Fruit fly (Drosophila melanogaster): ENCODE results near the gene CG31908.

Gene CG31908

dm6 chr2L:7025247-7025646, 1.9 kb downstream of the CG31908 start:
- TF ChIP-seq rn (GFP tag; IDR thresholded peaks at IDR 0.05), result no peak
- TF ChIP-seq D1 (tag; optimal IDR thresholded peaks at IDR 0.05), result no peak
- TF ChIP-seq CG14655 (GFP tag; optimal IDR thresholded peaks at IDR 0.05), result no peak
- TF ChIP-seq CG17806 (tag; optimal IDR thresholded peaks at IDR 0.05), result no peak
- no peak for TF ChIP-seq Ets98B (GFP tag; IDR thresholded peaks at IDR 0.05)
- TF ChIP-seq gl (tag; optimal IDR thresholded peaks at IDR 0.05), result no peak
- no peak for TF ChIP-seq CG10348 (GFP tag; IDR thresholded peaks at IDR 0.05)
- no peak for TF ChIP-seq Pif1B (GFP tag; optimal IDR thresholded peaks at IDR 0.05)
- TF ChIP-seq Pif1A (GFP tag; optimal IDR thresholded peaks at IDR 0.05), result no peak
- no peak for TF ChIP-seq CG8301 (tag; optimal IDR thresholded peaks at IDR 0.05)
- no peak for TF ChIP-seq CG8159 (tag; optimal IDR thresholded peaks at IDR 0.05)
- TF ChIP-seq CG13204 (GFP tag; optimal IDR thresholded peaks at IDR 0.05), result no peak
- no peak for TF ChIP-seq Snoo (tag; optimal IDR thresholded peaks at IDR 0.05)

- TF ChIP-seq CG12605 (GFP tag; IDR thresholded peaks at IDR 0.05) (peak; percentile 56), CG17806 (tag; optimal IDR thresholded peaks at IDR 0.05) (peak; percentile 3), CG34367 (tag; optimal IDR thresholded peaks at IDR 0.05) (peak; percentile 52), CG32121 (GFP tag; IDR thresholded peaks at IDR 0.05) (peak; percentile 19; the same call in 1 of the 2 replicates), Ets98B (GFP tag; IDR thresholded peaks at IDR 0.05) (peak; percentile 40), fd96Ca (GFP tag; IDR thresholded peaks at IDR 0.05) (no peak), rn (GFP tag; IDR thresholded peaks at IDR 0.05) (no peak), CG4496 (GFP tag; IDR thresholded peaks at IDR 0.05) (peak; percentile 61; the same call in 1 of the 3 replicates), D1 (tag; optimal IDR thresholded peaks at IDR 0.05) (no peak), gl (tag; optimal IDR thresholded peaks at IDR 0.05) (no peak), CG15710 (tag; optimal IDR thresholded peaks at IDR 0.05) (peak; percentile 44), Pif1A (GFP tag; optimal IDR thresholded peaks at IDR 0.05) (peak; percentile 73), CG8159 (tag; optimal IDR thresholded peaks at IDR 0.05) (no peak), CG14655 (GFP tag; optimal IDR thresholded peaks at IDR 0.05) (no peak), CG10348 (GFP tag; IDR thresholded peaks at IDR 0.05) (no peak), EcR (GFP tag; optimal IDR thresholded peaks at IDR 0.05) (peak; percentile 60), Pif1B (GFP tag; optimal IDR thresholded peaks at IDR 0.05) (peak; percentile 72), Snoo (tag; optimal IDR thresholded peaks at IDR 0.05) (peak; percentile 81), CG13204 (GFP tag; optimal IDR thresholded peaks at IDR 0.05) (no peak), CG9948 (tag; optimal IDR thresholded peaks at IDR 0.05) (peak; percentile 30), CG8301 (tag; optimal IDR thresholded peaks at IDR 0.05) (no peak)
Observed at dm6 chr2L:7023614-7024259, 3.5 kb downstream of the CG31908 start, which contains the start of gene Gart. Gene Gart, minus strand, starts transcription at chr2L:7023898.

dm6 chr2L:7021382-7021781, 5.8 kb downstream of the CG31908 start, which contains the start of gene Pcp:
Gene Pcp, plus strand, starts transcription at chr2L:7021682.
- no peak for TF ChIP-seq Pif1A (GFP tag; optimal IDR thresholded peaks at IDR 0.05)
- no peak for TF ChIP-seq CG34367 (tag; optimal IDR thresholded peaks at IDR 0.05)
- no peak for TF ChIP-seq rn (GFP tag; IDR thresholded peaks at IDR 0.05)
- TF ChIP-seq CG4496 (GFP tag; IDR thresholded peaks at IDR 0.05), result no peak
- no peak for TF ChIP-seq CG14655 (GFP tag; optimal IDR thresholded peaks at IDR 0.05)
- no peak for TF ChIP-seq fd96Ca (GFP tag; IDR thresholded peaks at IDR 0.05)
- TF ChIP-seq gl (tag; optimal IDR thresholded peaks at IDR 0.05), result no peak
- TF ChIP-seq CG12605 (GFP tag; IDR thresholded peaks at IDR 0.05), result no peak
- TF ChIP-seq CG32121 (GFP tag; IDR thresholded peaks at IDR 0.05), result no peak
- no peak for TF ChIP-seq Snoo (tag; optimal IDR thresholded peaks at IDR 0.05)
- TF ChIP-seq D1 (tag; optimal IDR thresholded peaks at IDR 0.05), result no peak
- no peak for TF ChIP-seq EcR (GFP tag; optimal IDR thresholded peaks at IDR 0.05)
- no peak for TF ChIP-seq CG8159 (tag; optimal IDR thresholded peaks at IDR 0.05)
- no peak for TF ChIP-seq Ets98B (GFP tag; IDR thresholded peaks at IDR 0.05)
- no peak for TF ChIP-seq CG9948 (tag; optimal IDR thresholded peaks at IDR 0.05)
- no peak for TF ChIP-seq CG10348 (GFP tag; IDR thresholded peaks at IDR 0.05)
- no peak for TF ChIP-seq CG8301 (tag; optimal IDR thresholded peaks at IDR 0.05)

- TF ChIP-seq EcR (GFP tag; optimal IDR thresholded peaks at IDR 0.05) (no peak), CG12605 (GFP tag; IDR thresholded peaks at IDR 0.05) (no peak), D1 (tag; optimal IDR thresholded peaks at IDR 0.05) (peak; percentile 10)
Observed at dm6 chr2L:7013157-7013556, 14.0 kb downstream of the CG31908 start, which contains the start of gene CG43322. Gene CG43322, plus strand, starts transcription at chr2L:7013396.

- no peak for TF ChIP-seq rn (GFP tag; IDR thresholded peaks at IDR 0.05)
- no peak for TF ChIP-seq CG13204 (GFP tag; optimal IDR thresholded peaks at IDR 0.05)
- no peak for TF ChIP-seq CG17806 (tag; optimal IDR thresholded peaks at IDR 0.05)
- TF ChIP-seq CG8301 (tag; optimal IDR thresholded peaks at IDR 0.05), result no peak
- TF ChIP-seq CG12605 (GFP tag; IDR thresholded peaks at IDR 0.05), result no peak
- TF ChIP-seq CG14655 (GFP tag; optimal IDR thresholded peaks at IDR 0.05), result no peak
- no peak for TF ChIP-seq EcR (GFP tag; optimal IDR thresholded peaks at IDR 0.05)
- no peak for TF ChIP-seq CG9948 (tag; optimal IDR thresholded peaks at IDR 0.05)
- TF ChIP-seq CG8159 (tag; optimal IDR thresholded peaks at IDR 0.05), result no peak
- TF ChIP-seq CG32121 (GFP tag; IDR thresholded peaks at IDR 0.05), result no peak
- no peak for TF ChIP-seq Snoo (tag; optimal IDR thresholded peaks at IDR 0.05)
- no peak for TF ChIP-seq D1 (tag; optimal IDR thresholded peaks at IDR 0.05)
- TF ChIP-seq Pif1B (GFP tag; optimal IDR thresholded peaks at IDR 0.05), result no peak
Observed at dm6 chr2L:7011962-7012361, 15.2 kb downstream of the CG31908 start, which contains the start of gene CG43321. Gene CG43321, plus strand, starts transcription at chr2L:7012262.

dm6 chr2L:7010513-7010912, 16.7 kb downstream of the CG31908 start:
- TF ChIP-seq CG9948 (tag; optimal IDR thresholded peaks at IDR 0.05) (no peak), Pif1B (GFP tag; optimal IDR thresholded peaks at IDR 0.05) (no peak), gl (tag; optimal IDR thresholded peaks at IDR 0.05) (no peak), CG34367 (tag; optimal IDR thresholded peaks at IDR 0.05) (no peak), Snoo (tag; optimal IDR thresholded peaks at IDR 0.05) (no peak), CG8301 (tag; optimal IDR thresholded peaks at IDR 0.05) (no peak), CG14655 (GFP tag; optimal IDR thresholded peaks at IDR 0.05) (no peak), EcR (GFP tag; optimal IDR thresholded peaks at IDR 0.05) (no peak), CG15710 (tag; optimal IDR thresholded peaks at IDR 0.05) (no peak), CG8159 (tag; optimal IDR thresholded peaks at IDR 0.05) (no peak), CG4496 (GFP tag; IDR thresholded peaks at IDR 0.05) (no peak), CG12605 (GFP tag; IDR thresholded peaks at IDR 0.05) (no peak), CG10348 (GFP tag; IDR thresholded peaks at IDR 0.05) (no peak), fd96Ca (GFP tag; IDR thresholded peaks at IDR 0.05) (no peak), Ets98B (GFP tag; IDR thresholded peaks at IDR 0.05) (no peak), CG13204 (GFP tag; optimal IDR thresholded peaks at IDR 0.05) (no peak), CG17806 (tag; optimal IDR thresholded peaks at IDR 0.05) (no peak), rn (GFP tag; IDR thresholded peaks at IDR 0.05) (no peak), Pif1A (GFP tag; optimal IDR thresholded peaks at IDR 0.05) (no peak)

Measured in whole organism, pupa.